Fruit fly (Drosophila melanogaster) whole organism, embryonic: ENCODE results near the gene lbl.

Experiments used
- Ada2b ChIP-seq: fragments of 200-800 bp; sonication (Bioruptor generic); IDR thresholded peaks from 2 replicates; pipeline ENCODE4 v1.3.6; 2022; ENCODE audit warnings: missing biosample characterization, missing genetic modification characterization
- B-H2 ChIP-seq: fragments of 200-800 bp; sonication (Bioruptor generic); optimal IDR thresholded peaks from 2 replicates; lab custom pipeline; 2018; ENCODE audit warnings: missing biosample characterization, mild to moderate bottlenecking, missing genetic modification characterization
- Blimp-1 ChIP-seq: fragments of 200-800 bp; sonication (Bioruptor generic); optimal IDR thresholded peaks from 3 replicates; lab custom pipeline; 2018; ENCODE audit warnings: missing biosample characterization, missing genetic modification characterization, mild to moderate bottlenecking, moderate library complexity, missing genetic modification reagents
- CG10209 ChIP-seq: fragments of 200-800 bp; sonication (Bioruptor generic); optimal IDR thresholded peaks from 3 replicates; lab custom pipeline; 2017; ENCODE audit warnings: missing biosample characterization, mild to moderate bottlenecking, missing genetic modification characterization, missing genetic modification reagents
- CG12659 ChIP-seq: fragments of 200-800 bp; sonication (Bioruptor generic); optimal IDR thresholded peaks from 3 replicates; lab custom pipeline; 2017; ENCODE audit warnings: mild to moderate bottlenecking, missing biosample characterization, missing genetic modification reagents, missing genetic modification characterization
- CG17359 ChIP-seq: fragments of 200-800 bp; sonication (Bioruptor generic); optimal IDR thresholded peaks from 3 replicates; lab custom pipeline; 2018; ENCODE audit warnings: missing biosample characterization, mild to moderate bottlenecking, missing genetic modification characterization, moderate library complexity
- CG17568 ChIP-seq: fragments of 200-800 bp; sonication (Bioruptor generic); optimal IDR thresholded peaks from 2 replicates; lab custom pipeline; 2018; ENCODE audit warnings: missing biosample characterization, mild to moderate bottlenecking, missing genetic modification characterization, moderate library complexity
- CG17802 ChIP-seq: fragments of 200-800 bp; sonication (Bioruptor generic); optimal IDR thresholded peaks from 2 replicates; lab custom pipeline; 2018; ENCODE audit warnings: missing biosample characterization, mild to moderate bottlenecking, missing genetic modification characterization, moderate library complexity
- CG2202 ChIP-seq: fragments of 200-800 bp; sonication (Bioruptor generic); optimal IDR thresholded peaks from 2 replicates; lab custom pipeline; 2018; ENCODE audit warnings: missing biosample characterization, mild to moderate bottlenecking, missing genetic modification characterization
- CG3847 ChIP-seq: fragments of 200-800 bp; sonication (Bioruptor generic); IDR thresholded peaks from 2 replicates; pipeline ENCODE4 v1.3.6; 2022; ENCODE audit warnings: missing biosample characterization, missing genetic modification characterization
- CG5245 ChIP-seq: fragments of 200-800 bp; sonication (Bioruptor generic); optimal IDR thresholded peaks from 3 replicates; lab custom pipeline; 2016; ENCODE audit warnings: missing biosample characterization, missing genetic modification characterization
- CG6683 ChIP-seq: fragments of 200-800 bp; sonication (Bioruptor generic); optimal IDR thresholded peaks from 2 replicates; lab custom pipeline; 2017; ENCODE audit warnings: missing biosample characterization, mild to moderate bottlenecking, missing genetic modification characterization, missing genetic modification reagents
- CG6791 ChIP-seq: fragments of 200-800 bp; sonication (Bioruptor generic); IDR thresholded peaks from 3 replicates; pipeline ENCODE4 v1.3.6; 2022; ENCODE audit warnings: missing biosample characterization, missing genetic modification characterization; ENCODE audit not compliant: partially characterized antibody
- CG7786 ChIP-seq: fragments of 200-800 bp; sonication (Bioruptor generic); optimal IDR thresholded peaks from 2 replicates; lab custom pipeline; 2016; ENCODE audit warnings: missing biosample characterization, missing genetic modification characterization
- CG9727 ChIP-seq: fragments of 200-800 bp; sonication (Bioruptor generic); optimal IDR thresholded peaks from 3 replicates; lab custom pipeline; 2017; ENCODE audit warnings: missing biosample characterization, mild to moderate bottlenecking, missing genetic modification characterization
- CG9932 ChIP-seq: fragments of 200-800 bp; sonication (Bioruptor generic); IDR thresholded peaks from 2 replicates; pipeline ENCODE4 v1.3.6; 2022; ENCODE audit warnings: missing biosample characterization, missing genetic modification characterization
- Dp ChIP-seq: fragments of 200-800 bp; sonication (Bioruptor generic); optimal IDR thresholded peaks from 2 replicates; lab custom pipeline; 2018; ENCODE audit warnings: missing biosample characterization, mild to moderate bottlenecking, missing genetic modification characterization, moderate library complexity
- E2f1 ChIP-seq: fragments of 200-800 bp; sonication (Bioruptor generic); IDR thresholded peaks from 2 replicates; pipeline ENCODE4 v1.3.6; 2022; ENCODE audit warnings: missing biosample characterization, missing genetic modification characterization
- Gsc ChIP-seq: fragments of 200-800 bp; sonication (Bioruptor generic); IDR thresholded peaks from 2 replicates; pipeline ENCODE4 v1.3.6; 2022; ENCODE audit warnings: missing biosample characterization, missing genetic modification characterization
- Hey ChIP-seq: fragments of 200-800 bp; sonication (Bioruptor generic); optimal IDR thresholded peaks from 3 replicates; lab custom pipeline; 2018; ENCODE audit warnings: missing biosample characterization, mild to moderate bottlenecking, missing genetic modification characterization
- Kr ChIP-seq: fragments of 200-800 bp; sonication (Bioruptor generic); optimal IDR thresholded peaks from 2 replicates; lab custom pipeline; 2017; ENCODE audit warnings: missing biosample characterization, mild to moderate bottlenecking, missing genetic modification characterization
- Max ChIP-seq: fragments of 200-800 bp; sonication (Bioruptor generic); optimal IDR thresholded peaks from 2 replicates; lab custom pipeline; 2016; ENCODE audit warnings: missing biosample characterization, mild to moderate bottlenecking, missing genetic modification characterization
- NC2α ChIP-seq: fragments of 200-800 bp; sonication (Bioruptor generic); optimal IDR thresholded peaks from 2 replicates; lab custom pipeline; 2016; ENCODE audit warnings: missing biosample characterization, missing genetic modification characterization
- NfI ChIP-seq: fragments of 200-800 bp; sonication (Bioruptor generic); optimal IDR thresholded peaks from 3 replicates; lab custom pipeline; 2018; ENCODE audit warnings: missing biosample characterization, mild to moderate bottlenecking, missing genetic modification characterization, moderate library complexity
- Oli ChIP-seq: fragments of 200-800 bp; sonication (Bioruptor generic); optimal IDR thresholded peaks from 2 replicates; lab custom pipeline; 2018; ENCODE audit warnings: missing biosample characterization, mild to moderate bottlenecking, missing genetic modification characterization, moderate library complexity
- PHDP ChIP-seq: fragments of 200-800 bp; sonication (Bioruptor generic); optimal IDR thresholded peaks from 3 replicates; lab custom pipeline; 2018; ENCODE audit warnings: missing biosample characterization, mild to moderate bottlenecking, missing genetic modification characterization, moderate library complexity
- Stat92E ChIP-seq, 3 experiments: fragments of >200 bp in 2 of 3; fragments of 200-800 bp in 1 of 3; sonication (Bioruptor generic) in 1 of 3; optimal IDR thresholded peaks; 2 replicates each; lab custom pipeline; 2017 to 2019; ENCODE audit warnings: missing biosample characterization in 3 of 3, missing genetic modification characterization in 3 of 3, mild to moderate bottlenecking in 1 of 3, moderate library complexity in 1 of 3
- Xrp1 ChIP-seq: fragments of 200-800 bp; sonication (Bioruptor generic); IDR thresholded peaks from 2 replicates; pipeline ENCODE4 v1.3.6; 2022; ENCODE audit warnings: missing biosample characterization, missing genetic modification characterization
- ac ChIP-seq: fragments of 200-800 bp; sonication (Bioruptor generic); optimal IDR thresholded peaks from 3 replicates; lab custom pipeline; 2017; ENCODE audit warnings: missing biosample characterization, mild to moderate bottlenecking, missing genetic modification characterization
- ara ChIP-seq: fragments of 200-800 bp; sonication (Bioruptor generic); IDR thresholded peaks from 2 replicates; pipeline ENCODE4 v1.3.6; 2022; ENCODE audit warnings: missing biosample characterization, missing genetic modification characterization
- ash1 ChIP-seq: fragments of 200-800 bp; sonication (Bioruptor generic); optimal IDR thresholded peaks from 2 replicates; lab custom pipeline; 2018; ENCODE audit warnings: missing biosample characterization, mild to moderate bottlenecking, missing genetic modification characterization
- br ChIP-seq: fragments of >200 bp; optimal IDR thresholded peaks from 2 replicates; lab custom pipeline; 2017
- chif ChIP-seq, 2 experiments: fragments of 200-800 bp; sonication (Bioruptor generic); optimal IDR thresholded peaks; 3 replicates each; lab custom pipeline; 2016; ENCODE audit warnings: missing biosample characterization in 2 of 2, missing genetic modification characterization in 2 of 2
- chinmo ChIP-seq: fragments of 200-800 bp; sonication (Bioruptor generic); IDR thresholded peaks from 4 replicates; pipeline ENCODE4 v1.3.6; 2022; ENCODE audit warnings: missing biosample characterization, missing genetic modification characterization; ENCODE audit not compliant: partially characterized antibody
- chn ChIP-seq: fragments of 200-800 bp; sonication (Bioruptor generic); optimal IDR thresholded peaks from 2 replicates; lab custom pipeline; 2016; ENCODE audit warnings: missing biosample characterization, missing genetic modification characterization
- crc ChIP-seq: fragments of 200-800 bp; sonication (Bioruptor generic); optimal IDR thresholded peaks from 2 replicates; lab custom pipeline; 2016; ENCODE audit warnings: missing biosample characterization, missing genetic modification characterization
- dimm ChIP-seq: fragments of 200-800 bp; sonication (Bioruptor generic); IDR thresholded peaks from 2 replicates; pipeline ENCODE4 v1.3.6; 2022; ENCODE audit warnings: missing biosample characterization, missing genetic modification characterization
- dmrt11E ChIP-seq: fragments of 200-800 bp; sonication (Bioruptor generic); optimal IDR thresholded peaks from 3 replicates; lab custom pipeline; 2018; ENCODE audit warnings: missing biosample characterization, mild to moderate bottlenecking, missing genetic modification characterization, moderate library complexity
- gro ChIP-seq: fragments of 200-800 bp; sonication (Bioruptor generic); optimal IDR thresholded peaks from 2 replicates; lab custom pipeline; 2016; ENCODE audit warnings: missing biosample characterization, missing genetic modification characterization
- gt ChIP-seq: fragments of 200-800 bp; sonication (Bioruptor generic); IDR thresholded peaks from 2 replicates; pipeline ENCODE4 v1.3.6; 2022; ENCODE audit warnings: missing biosample characterization, missing genetic modification characterization
- lbe ChIP-seq: fragments of 200-800 bp; sonication (Bioruptor generic); optimal IDR thresholded peaks from 2 replicates; lab custom pipeline; 2016; ENCODE audit warnings: missing biosample characterization, mild to moderate bottlenecking, missing genetic modification characterization
- lmd ChIP-seq: fragments of 200-800 bp; sonication (Bioruptor generic); IDR thresholded peaks from 2 replicates; pipeline ENCODE4 v1.3.6; 2022; ENCODE audit warnings: missing biosample characterization, missing genetic modification characterization
- luna ChIP-seq: fragments of 200-800 bp; sonication (Bioruptor generic); optimal IDR thresholded peaks from 2 replicates; lab custom pipeline; 2016; ENCODE audit warnings: missing biosample characterization, missing genetic modification characterization
- oc ChIP-seq: fragments of 200-800 bp; sonication (Bioruptor generic); optimal IDR thresholded peaks from 2 replicates; lab custom pipeline; 2018; ENCODE audit warnings: missing biosample characterization, mild to moderate bottlenecking, missing genetic modification characterization, moderate library complexity
- sima ChIP-seq: fragments of 200-800 bp; sonication (Bioruptor generic); optimal IDR thresholded peaks from 2 replicates; lab custom pipeline; 2016; ENCODE audit warnings: missing biosample characterization, missing genetic modification characterization
- tgo ChIP-seq: fragments of 200-800 bp; sonication (Bioruptor generic); IDR thresholded peaks from 3 replicates; pipeline ENCODE4 v1.3.6; 2022; ENCODE audit warnings: missing biosample characterization, missing genetic modification characterization
- twi ChIP-seq: fragments of 200-800 bp; optimal IDR thresholded peaks from 2 replicates; lab custom pipeline; 2019; ENCODE audit warnings: missing biosample characterization, mild to moderate bottlenecking, missing genetic modification characterization, moderate library complexity
- tx ChIP-seq: fragments of 200-800 bp; sonication (Bioruptor generic); optimal IDR thresholded peaks from 2 replicates; lab custom pipeline; 2016; ENCODE audit warnings: missing biosample characterization, missing genetic modification characterization
- unc-4 ChIP-seq: fragments of 200-800 bp; sonication (Bioruptor generic); IDR thresholded peaks from 2 replicates; pipeline ENCODE4 v1.3.6; 2022; ENCODE audit warnings: missing biosample characterization, missing genetic modification characterization; ENCODE audit not compliant: partially characterized antibody
- vvl ChIP-seq: fragments of 200-800 bp; sonication (Bioruptor generic); IDR thresholded peaks from 2 replicates; pipeline ENCODE4 v1.3.6; 2022; ENCODE audit warnings: missing biosample characterization, missing genetic modification characterization
- yki ChIP-seq: fragments of >200 bp; optimal IDR thresholded peaks from 3 replicates; lab custom pipeline; 2018
- z ChIP-seq: fragments of 200-800 bp; sonication (Bioruptor generic); IDR thresholded peaks from 3 replicates; pipeline ENCODE4 v1.3.6; 2022; ENCODE audit warnings: missing biosample characterization, missing genetic modification characterization

The lbl gene

DNA sequence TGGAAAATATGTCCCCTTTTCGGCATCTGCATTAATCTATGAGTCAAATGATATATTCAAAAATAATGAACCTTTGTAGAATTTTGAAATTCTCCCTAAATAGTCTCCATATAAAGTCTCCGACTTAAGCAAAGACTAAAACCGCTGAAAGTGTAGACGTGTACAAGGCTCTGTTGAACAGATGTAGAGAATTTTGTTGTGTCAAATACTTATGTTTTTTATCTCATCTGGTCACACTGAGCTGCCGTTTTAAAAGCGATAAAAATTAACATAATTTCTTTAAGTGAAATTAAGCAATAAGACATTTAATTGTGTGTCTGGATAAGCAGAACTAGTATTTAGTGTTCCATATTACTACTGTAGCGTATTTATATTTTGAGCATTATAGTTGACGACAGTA is 47.8 kb downstream of the lbl start (continued):
- TF ChIP-seq B-H2 (GFP tag; lab: Kevin White, UChicago) (no peak), oc (tag; lab: Kevin White, UChicago) (no peak), lmd (GFP tag; lab: Robert Waterston, UW) (no peak), Xrp1 (GFP tag; lab: Robert Waterston, UW) (no peak), E2f1 (GFP tag; lab: Robert Waterston, UW) (no peak), CG6683 (no peak), CG17359 (tag; lab: Kevin White, UChicago) (no peak), ash1 (GFP tag; lab: Kevin White, UChicago) (no peak), sima (GFP tag; lab: Kevin White, UChicago) (no peak), chinmo (GFP tag; lab: Robert Waterston, UW) (no peak), gt (GFP tag; lab: Robert Waterston, UW) (no peak), CG17568 (no peak), ac (no peak), CG9932 (no peak), z (no peak), gro (no peak), lbe (GFP tag; lab: Kevin White, UChicago) (no peak), Blimp-1 (GFP tag; lab: Kevin White, UChicago) (no peak), twi (tag; lab: Kevin White, UChicago) (no peak), dimm (GFP tag; lab: Robert Waterston, UW) (no peak), CG10209 (GFP tag; lab: Kevin White, UChicago) (no peak), CG7786 (GFP tag; lab: Kevin White, UChicago) (no peak), chif (GFP tag; optimal IDR thresholded peaks at IDR 0.05; lab: Kevin White, UChicago) (peak in 1 of 2 experiments; percentile 25), CG9727 (no peak), Max (no peak), CG6791 (GFP tag; lab: Robert Waterston, UW) (peak; percentile 31; the same call in 1 of the 3 replicates), CG3847 (GFP tag; lab: Robert Waterston, UW) (peak; percentile 11; the same call in 1 of the 2 replicates), crc (no peak), tx (GFP tag; lab: Kevin White, UChicago) (no peak), PHDP (tag; lab: Kevin White, UChicago) (no peak), CG17802 (no peak), Hey (tag; lab: Kevin White, UChicago) (no peak), Oli (tag; lab: Kevin White, UChicago) (no peak), NC2α (GFP tag; lab: Kevin White, UChicago) (no peak), CG12659 (GFP tag; lab: Kevin White, UChicago) (no peak), Stat92E (GFP tag; optimal IDR thresholded peaks at IDR 0.05; lab: Kevin White, UChicago) (no peak), br (lab: Kevin White, UChicago) (no peak), ara (no peak), vvl (GFP tag; lab: Robert Waterston, UW) (peak; percentile 95), NfI (GFP tag; lab: Kevin White, UChicago) (no peak), Gsc (GFP tag; lab: Robert Waterston, UW) (no peak), Kr (no peak), CG5245 (GFP tag; lab: Kevin White, UChicago) (no peak), CG2202 (tag; lab: Kevin White, UChicago) (no peak), unc-4 (GFP tag; lab: Robert Waterston, UW) (no peak), dmrt11E (tag; lab: Kevin White, UChicago) (no peak), luna (GFP tag; lab: Kevin White, UChicago) (no peak), Ada2b (GFP tag; lab: Robert Waterston, UW) (no peak), Dp (GFP tag; lab: Kevin White, UChicago) (peak; percentile 46), tgo (GFP tag; lab: Robert Waterston, UW) (no peak), chn (GFP tag; lab: Kevin White, UChicago) (no peak), yki (lab: Kevin White, UChicago) (no peak)
